Worm (Caenorhabditis elegans) whole organism, L3 larva: Measurements from ENCODE around the gene aqp-3.

Experiments used
- aly-2 ChIP-seq: fragments of 150-350 bp; optimal IDR thresholded peaks from 2 replicates; lab custom pipeline; 2014; ENCODE audit warnings: missing biosample characterization, missing genetic modification characterization
- daf-12 ChIP-seq: fragments of 150-350 bp; optimal IDR thresholded peaks from 2 replicates; lab custom pipeline; 2014; ENCODE audit warnings: missing biosample characterization, missing genetic modification reagents, missing genetic modification characterization
- elt-2 ChIP-seq: sonication (generic microtip); optimal IDR thresholded peaks from 2 replicates; lab custom pipeline; 2016; ENCODE audit warnings: missing genetic modification reagents, mild to moderate bottlenecking, missing genetic modification characterization, missing compliant biosample characterization
- fkh-10 ChIP-seq: sonication (generic microtip); optimal IDR thresholded peaks from 2 replicates; lab custom pipeline; 2017; ENCODE audit warnings: missing biosample characterization, missing genetic modification reagents, missing genetic modification characterization
- hmg-11 ChIP-seq: sonication (generic microtip); optimal IDR thresholded peaks from 2 replicates; lab custom pipeline; 2016; ENCODE audit warnings: missing genetic modification characterization, missing compliant biosample characterization
- lin-39 ChIP-seq: fragments of 150-350 bp; optimal IDR thresholded peaks from 2 replicates; lab custom pipeline; 2018; ENCODE audit warnings: missing biosample characterization, missing genetic modification reagents, missing genetic modification characterization
- nhr-12 ChIP-seq: fragments of 150-350 bp; optimal IDR thresholded peaks from 2 replicates; lab custom pipeline; 2014; ENCODE audit warnings: missing biosample characterization, missing genetic modification characterization
- nhr-23 ChIP-seq: fragments of 150-350 bp; optimal IDR thresholded peaks from 2 replicates; lab custom pipeline; 2014; ENCODE audit warnings: missing biosample characterization, missing genetic modification reagents, missing genetic modification characterization
- pqm-1 ChIP-seq: fragments of 150-350 bp; optimal IDR thresholded peaks from 2 replicates; lab custom pipeline; 2017; ENCODE audit warnings: missing biosample characterization, missing genetic modification characterization, inconsistent platforms
- snpc-4 ChIP-seq: fragments of 150-350 bp; optimal IDR thresholded peaks from 2 replicates; lab custom pipeline; 2014; ENCODE audit warnings: missing biosample characterization, missing genetic modification characterization
- unc-39 ChIP-seq: sonication (generic microtip); optimal IDR thresholded peaks from 4 replicates; lab custom pipeline; 2017; ENCODE audit warnings: missing biosample characterization, missing genetic modification characterization
- zag-1 ChIP-seq: fragments of 150-350 bp; optimal IDR thresholded peaks from 2 replicates; lab custom pipeline; 2014; ENCODE audit warnings: missing biosample characterization, missing genetic modification characterization
- ztf-11 ChIP-seq: fragments of 150-350 bp; optimal IDR thresholded peaks from 2 replicates; lab custom pipeline; 2014; ENCODE audit warnings: missing biosample characterization, missing genetic modification characterization
- ztf-4 ChIP-seq: fragments of 150-350 bp; optimal IDR thresholded peaks from 2 replicates; lab custom pipeline; 2014; ENCODE audit warnings: missing biosample characterization, missing genetic modification characterization

- TF ChIP-seq lin-39 (tag; lab: Kevin White, UChicago) = no peak
- TF ChIP-seq unc-39 (tag; lab: Kevin White, UChicago) = no peak
- TF ChIP-seq hmg-11 (tag; lab: Kevin White, UChicago) = no peak
- TF ChIP-seq daf-12 (tag; lab: Kevin White, UChicago) = no peak
- TF ChIP-seq snpc-4 (tag; lab: Kevin White, UChicago) = no peak
- no peak for TF ChIP-seq nhr-12
- no peak for TF ChIP-seq zag-1 (tag; lab: Kevin White, UChicago)
- no peak for TF ChIP-seq aly-2 (tag; lab: Kevin White, UChicago)
- no peak for TF ChIP-seq fkh-10 (GFP tag; lab: Kevin White, UChicago)
- TF ChIP-seq pqm-1 (tag; lab: Kevin White, UChicago) = no peak
- TF ChIP-seq nhr-23 = no peak
- no peak for TF ChIP-seq ztf-11
- no peak for TF ChIP-seq elt-2 (tag; lab: Kevin White, UChicago)
- no peak for TF ChIP-seq ztf-4 (tag; lab: Kevin White, UChicago)
Observed at ce11 chrIV:10949510-10949909, 16.7 kb downstream of the aqp-3 start, which contains the start of gene nsph-3.1.
